Worm (Caenorhabditis elegans): Measurements from ENCODE around the gene atg-4.2.

atg-4.2 gene

DNA sequence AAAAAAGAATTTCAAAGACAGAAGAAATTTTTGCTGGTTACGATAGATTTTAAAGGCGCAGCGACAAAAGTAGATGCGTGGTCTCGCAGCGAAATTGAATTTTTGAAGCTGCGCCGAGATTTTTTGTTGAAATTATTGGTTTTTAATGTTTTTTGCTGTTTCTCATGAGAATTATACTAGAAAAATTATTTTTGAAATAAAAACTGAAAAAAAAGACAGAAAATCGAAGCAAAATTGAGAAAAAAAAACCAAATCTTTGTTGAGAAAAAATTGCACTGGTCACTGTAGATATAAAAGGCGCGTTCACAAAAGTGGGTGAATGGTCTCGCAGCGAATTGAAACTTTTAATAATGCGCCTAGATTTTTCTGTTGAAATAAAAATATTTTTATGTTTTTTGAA lies 27.8 kb downstream of the atg-4.2 start:
- TF ChIP-seq ceh-63 (GFP tag; optimal IDR thresholded peaks at IDR 0.05): no peak

DNA sequence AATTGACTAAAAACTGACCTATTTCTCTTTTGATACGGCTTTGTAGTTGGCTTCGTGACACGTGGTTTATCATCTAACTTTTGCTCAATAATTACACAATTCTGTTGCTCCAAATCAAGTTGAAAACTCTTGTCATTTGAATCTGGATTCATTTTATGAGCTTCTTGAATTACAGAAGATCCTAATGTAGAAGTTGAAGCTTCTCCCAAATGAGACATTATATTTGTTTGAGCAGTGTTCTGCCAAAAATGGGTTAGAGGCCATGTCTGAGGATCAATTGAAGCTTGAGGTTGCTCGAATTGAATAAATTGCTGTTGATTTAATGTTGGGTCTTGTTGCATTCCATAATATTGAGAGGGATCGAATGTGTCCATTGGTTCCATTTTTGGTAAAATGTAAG lies 29.7 kb downstream of the atg-4.2 start:
- TF ChIP-seq hpl-2 (GFP tag; optimal IDR thresholded peaks at IDR 0.05) (no peak), unc-130 (tag; optimal IDR thresholded peaks at IDR 0.05) (no peak), dpl-1 (GFP tag; optimal IDR thresholded peaks at IDR 0.05) (no peak), jun-1 (tag; optimal IDR thresholded peaks at IDR 0.05) (no peak), nhr-90 (tag; optimal IDR thresholded peaks at IDR 0.05; ENCODE audit: poor library complexity) (no peak), tbx-2 (tag; optimal IDR thresholded peaks at IDR 0.05) (no peak), snpc-4 (tag; optimal IDR thresholded peaks at IDR 0.05) (no peak), ceh-88 (GFP tag; IDR thresholded peaks at IDR 0.05) (no peak), irx-1 (tag; optimal IDR thresholded peaks at IDR 0.05) (no peak), nhr-20 (tag; optimal IDR thresholded peaks at IDR 0.05) (no peak), C04F5.9 (tag; optimal IDR thresholded peaks at IDR 0.05) (no peak)

DNA sequence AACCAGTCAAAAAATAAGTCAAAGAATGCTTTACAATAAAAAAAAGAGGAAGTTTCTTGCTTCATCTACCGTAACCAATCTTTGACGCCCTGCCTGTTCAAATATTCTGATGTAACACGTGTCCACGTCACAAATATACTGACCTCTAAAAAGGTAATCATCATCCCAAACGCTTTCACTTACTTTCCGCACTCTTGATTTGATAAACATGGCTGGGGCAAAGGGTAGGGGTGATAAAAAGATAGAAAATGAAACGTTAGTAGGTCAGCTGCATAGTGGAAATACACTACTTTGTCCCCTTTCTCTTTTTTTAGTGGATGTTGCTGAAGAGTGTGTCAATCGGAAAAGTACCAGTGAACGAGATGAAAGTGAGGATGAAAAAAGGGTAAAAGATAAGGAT lies 32.3 kb downstream of the atg-4.2 start:
- TF ChIP-seq elt-3 (tag; optimal IDR thresholded peaks at IDR 0.05) (peak in 2 of 6 experiments; percentile 27 to 65), nhr-237 (tag; optimal IDR thresholded peaks at IDR 0.05) (no peak), blmp-1 (tag; optimal IDR thresholded peaks at IDR 0.05) (peak; percentile 99), mef-2 (tag; optimal IDR thresholded peaks at IDR 0.05) (no peak), snu-23 (GFP tag; optimal IDR thresholded peaks at IDR 0.05) (no peak), nhr-85 (tag) (peak; percentile 23)

DNA sequence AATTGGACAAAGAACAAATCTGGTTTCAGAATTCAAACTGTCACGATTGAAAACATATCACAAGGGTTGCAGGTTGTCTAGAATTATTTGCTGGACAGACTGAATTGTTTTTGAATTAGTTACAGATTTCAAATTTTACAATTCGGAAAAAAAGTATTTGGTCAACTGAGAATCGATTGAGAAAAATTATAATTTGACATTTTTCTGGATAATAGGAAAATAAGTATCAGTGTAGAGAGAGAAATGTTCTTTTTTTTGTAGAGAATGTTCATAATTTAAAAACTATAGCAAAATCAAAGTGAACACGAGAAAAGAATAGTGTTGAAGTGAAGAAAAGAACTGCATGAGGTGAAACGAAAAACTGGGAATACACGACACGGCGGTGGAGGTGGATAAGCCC lies 32.9 kb downstream of the atg-4.2 start, which contains the start of gene dpy-20:
Gene dpy-20, minus strand, starts transcription at position 101 of the 400 bp plus-strand sequence.
- TF ChIP-seq fkh-10 (GFP tag; optimal IDR thresholded peaks at IDR 0.05): no peak
- no peak for TF ChIP-seq ceh-8 (GFP tag; optimal IDR thresholded peaks at IDR 0.05)
- no peak for TF ChIP-seq unc-98 (GFP tag; IDR thresholded peaks at IDR 0.05)
- TF ChIP-seq nhr-76 (tag; optimal IDR thresholded peaks at IDR 0.05): no peak
- no peak for TF ChIP-seq unc-62 (GFP tag; optimal IDR thresholded peaks at IDR 0.05)

DNA sequence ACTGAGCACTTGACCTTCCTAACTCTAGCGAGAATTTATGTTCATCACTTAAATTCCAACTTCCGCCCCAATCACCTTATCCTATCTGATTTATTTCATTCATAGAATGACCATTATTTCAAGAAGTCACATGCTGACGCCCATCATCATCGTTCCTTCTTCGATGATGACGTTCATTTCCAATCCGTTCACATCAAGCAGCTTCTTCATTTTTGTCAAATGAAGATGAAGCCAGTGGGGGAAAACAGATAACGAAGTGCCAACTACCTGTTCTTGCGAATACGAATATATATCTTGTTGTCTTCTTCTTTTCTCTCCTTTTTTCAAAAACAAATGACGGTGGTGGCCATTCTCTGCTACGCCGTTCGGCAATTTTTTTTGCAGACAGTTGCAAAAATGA lies 34.1 kb downstream of the atg-4.2 start:
- TF ChIP-seq elt-3 (tag; optimal IDR thresholded peaks at IDR 0.05): no peak
- peak; percentile 56 for TF ChIP-seq blmp-1 (tag; optimal IDR thresholded peaks at IDR 0.05)
- no peak for TF ChIP-seq hpl-2 (GFP tag; optimal IDR thresholded peaks at IDR 0.05)
- no peak for TF ChIP-seq ama-1 (optimal IDR thresholded peaks at IDR 0.05)

DNA sequence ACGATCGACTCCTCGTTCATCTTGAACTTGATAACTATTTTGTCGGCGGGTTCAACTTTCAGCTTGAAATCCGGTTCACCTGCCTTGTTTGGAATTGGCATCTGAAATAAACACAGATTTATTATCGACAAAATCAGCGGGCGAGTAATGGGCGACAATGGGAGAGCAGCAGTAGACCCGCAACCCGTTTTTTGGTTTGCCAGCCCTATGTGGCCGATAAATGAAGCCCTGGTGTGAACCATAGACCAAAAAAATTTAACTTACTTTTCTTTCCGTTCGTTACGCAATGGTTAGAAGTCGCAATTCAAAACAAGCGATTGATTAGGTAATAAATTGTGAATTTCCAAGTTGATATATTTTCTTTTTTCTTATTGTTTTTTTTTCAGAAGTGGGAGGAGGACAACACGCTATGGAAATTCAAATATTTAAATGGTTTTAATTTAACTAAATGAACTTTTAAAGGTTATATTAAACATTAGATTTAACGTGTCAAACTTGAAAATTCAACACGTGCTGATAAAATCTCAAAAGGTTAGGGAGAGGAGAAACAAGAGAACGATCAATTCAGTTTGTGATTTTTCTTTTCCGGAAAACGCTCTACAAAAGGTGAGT lies 36.0 kb downstream of the atg-4.2 start, which contains the start of the genes T22B3.3 and alg-3:
Gene T22B3.3, minus strand, starts transcription at position 101 of the 612 bp plus-strand sequence.
Gene alg-3, plus strand, starts transcription at position 562 of the 612 bp plus-strand sequence.
- no peak for TF ChIP-seq blmp-1 (tag; optimal IDR thresholded peaks at IDR 0.05)
- no peak for TF ChIP-seq jun-1 (tag; optimal IDR thresholded peaks at IDR 0.05)

DNA sequence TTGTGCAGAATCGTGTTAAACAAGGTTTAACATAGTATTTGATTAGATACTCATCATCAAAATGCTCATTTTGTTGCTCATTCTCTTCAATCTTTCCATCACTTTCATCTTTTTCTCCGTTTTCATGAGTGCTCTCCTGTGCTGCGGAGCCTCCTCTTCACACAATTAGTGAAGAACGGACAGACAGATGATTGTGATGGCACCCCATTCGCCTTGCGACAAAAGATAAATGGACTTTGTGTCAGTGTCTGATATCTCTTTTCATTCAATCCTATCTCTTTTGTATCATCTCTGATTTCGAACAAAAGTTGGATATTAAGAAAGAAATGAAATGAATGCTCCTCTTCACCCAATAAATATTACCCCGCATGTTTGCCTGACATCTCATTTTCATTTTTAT lies 42.5 kb downstream of the atg-4.2 start:
- no peak for TF ChIP-seq nhr-28 (tag; optimal IDR thresholded peaks at IDR 0.05)
- TF ChIP-seq pag-3 (tag; optimal IDR thresholded peaks at IDR 0.05; ENCODE audit: borderline replicate concordance, insufficient read depth): peak; percentile 82
- TF ChIP-seq lin-14 (GFP tag; optimal IDR thresholded peaks at IDR 0.05): peak; percentile 88
- peak; percentile 56 for TF ChIP-seq rnt-1 (tag; optimal IDR thresholded peaks at IDR 0.05)
- peak in 1 of 2 experiments; percentile 42 for TF ChIP-seq lsy-2 (tag; optimal IDR thresholded peaks at IDR 0.05)

Measured in whole organism, L1 larva.